Fruit fly (Drosophila melanogaster) whole organism, embryonic: ENCODE data around the gene COX7B.

Experiments used
- Blimp-1 ChIP-seq: fragments of 200-800 bp; sonication (Bioruptor generic); optimal IDR thresholded peaks from 3 replicates; lab custom pipeline; 2018; ENCODE audit warnings: missing biosample characterization, missing genetic modification characterization, mild to moderate bottlenecking, moderate library complexity, missing genetic modification reagents
- CG10274 ChIP-seq: fragments of 200-800 bp; sonication (Bioruptor generic); optimal IDR thresholded peaks from 3 replicates; lab custom pipeline; 2017; ENCODE audit warnings: missing biosample characterization, mild to moderate bottlenecking, missing genetic modification characterization
- CG10565 ChIP-seq: fragments of 200-800 bp; sonication (Bioruptor generic); optimal IDR thresholded peaks from 3 replicates; lab custom pipeline; 2016; ENCODE audit warnings: missing biosample characterization, mild to moderate bottlenecking, missing genetic modification characterization
- CG13287 ChIP-seq: fragments of 200-800 bp; sonication (Bioruptor generic); IDR thresholded peaks from 2 replicates; pipeline ENCODE4 v1.3.6; 2022; ENCODE audit warnings: missing biosample characterization, missing genetic modification characterization; ENCODE audit not compliant: partially characterized antibody
- CG15073 ChIP-seq: fragments of 200-800 bp; sonication (Bioruptor generic); optimal IDR thresholded peaks from 2 replicates; lab custom pipeline; 2016; ENCODE audit warnings: missing biosample characterization, missing genetic modification characterization
- CG16779 ChIP-seq: fragments of 200-800 bp; sonication (Bioruptor generic); IDR thresholded peaks from 2 replicates; pipeline ENCODE4 v1.3.6; 2022; ENCODE audit warnings: missing biosample characterization, missing genetic modification characterization
- CG2199 ChIP-seq: fragments of 200-800 bp; sonication (Bioruptor generic); IDR thresholded peaks from 3 replicates; pipeline ENCODE4 v1.3.6; 2022; ENCODE audit warnings: missing biosample characterization, missing genetic modification characterization
- CG2202 ChIP-seq: fragments of 200-800 bp; sonication (Bioruptor generic); optimal IDR thresholded peaks from 2 replicates; lab custom pipeline; 2018; ENCODE audit warnings: missing biosample characterization, mild to moderate bottlenecking, missing genetic modification characterization
- CG2875 ChIP-seq: fragments of 200-800 bp; sonication (Bioruptor generic); optimal IDR thresholded peaks from 2 replicates; lab custom pipeline; 2017; ENCODE audit warnings: missing biosample characterization, mild to moderate bottlenecking, missing genetic modification characterization, missing genetic modification reagents
- CG32767 ChIP-seq: fragments of 200-800 bp; sonication (Bioruptor generic); IDR thresholded peaks from 2 replicates; pipeline ENCODE4 v1.3.6; 2022; ENCODE audit warnings: missing biosample characterization, missing genetic modification characterization
- CG33557 ChIP-seq: fragments of 200-800 bp; sonication (Bioruptor generic); optimal IDR thresholded peaks from 2 replicates; lab custom pipeline; 2019; ENCODE audit warnings: missing biosample characterization, mild to moderate bottlenecking, missing genetic modification characterization, moderate library complexity
- CG5180 ChIP-seq: fragments of 200-800 bp; sonication (Bioruptor generic); optimal IDR thresholded peaks from 3 replicates; lab custom pipeline; 2017; ENCODE audit warnings: missing biosample characterization, missing genetic modification characterization, mild to moderate bottlenecking, moderate library complexity, missing genetic modification reagents
- CG6175 ChIP-seq: fragments of 200-800 bp; sonication (Bioruptor generic); IDR thresholded peaks from 3 replicates; pipeline ENCODE4 v1.3.6; 2022; ENCODE audit warnings: missing biosample characterization, missing genetic modification characterization
- CG6254 ChIP-seq: fragments of 200-800 bp; sonication (Bioruptor generic); optimal IDR thresholded peaks from 3 replicates; lab custom pipeline; 2017; ENCODE audit warnings: mild to moderate bottlenecking, missing biosample characterization, missing genetic modification reagents, missing genetic modification characterization
- CG6854 ChIP-seq: fragments of 200-800 bp; sonication (Bioruptor generic); optimal IDR thresholded peaks from 3 replicates; lab custom pipeline; 2017; ENCODE audit warnings: missing biosample characterization, mild to moderate bottlenecking, missing genetic modification characterization
- CG8290 ChIP-seq, 3 experiments: fragments of 200-800 bp; sonication (Bioruptor generic); optimal IDR thresholded peaks; 2 replicates each; lab custom pipeline; 2016 to 2019; ENCODE audit warnings: missing biosample characterization in 3 of 3, missing genetic modification characterization in 3 of 3, mild to moderate bottlenecking in 2 of 3, moderate library complexity in 1 of 3
- CG8765 ChIP-seq: fragments of 200-800 bp; sonication (Bioruptor generic); IDR thresholded peaks from 2 replicates; pipeline ENCODE4 v1.3.6; 2022; ENCODE audit warnings: missing biosample characterization, missing genetic modification characterization
- CG8924 ChIP-seq: fragments of 200-800 bp; optimal IDR thresholded peaks from 3 replicates; lab custom pipeline; 2019; ENCODE audit warnings: missing biosample characterization, mild to moderate bottlenecking, missing genetic modification characterization, moderate library complexity
- CG9727 ChIP-seq: fragments of 200-800 bp; sonication (Bioruptor generic); optimal IDR thresholded peaks from 3 replicates; lab custom pipeline; 2017; ENCODE audit warnings: missing biosample characterization, mild to moderate bottlenecking, missing genetic modification characterization
- D ChIP-seq, 2 experiments: fragments of 200-800 bp in 1 of 2; fragments of >200 bp in 1 of 2; sonication (Bioruptor generic) in 1 of 2; optimal IDR thresholded peaks; 2 replicates in 1 of 2; 3 replicates in 1 of 2; lab custom pipeline; 2017; ENCODE audit warnings: mild to moderate bottlenecking in 1 of 2, missing biosample characterization in 1 of 2, missing genetic modification characterization in 1 of 2, missing genetic modification reagents in 1 of 2
- D19A ChIP-seq: fragments of 200-800 bp; optimal IDR thresholded peaks from 3 replicates; lab custom pipeline; 2019; ENCODE audit warnings: missing biosample characterization, mild to moderate bottlenecking, missing genetic modification characterization, moderate library complexity
- Ets97D ChIP-seq: fragments of 200-800 bp; sonication (Bioruptor generic); optimal IDR thresholded peaks from 3 replicates; lab custom pipeline; 2016; ENCODE audit warnings: missing biosample characterization, missing genetic modification characterization
- HLH3B ChIP-seq: fragments of 200-800 bp; sonication (Bioruptor generic); IDR thresholded peaks from 2 replicates; pipeline ENCODE4 v1.3.6; 2022; ENCODE audit warnings: missing biosample characterization, missing genetic modification characterization
- HmgD ChIP-seq: fragments of 200-800 bp; sonication (Bioruptor generic); optimal IDR thresholded peaks from 3 replicates; lab custom pipeline; 2016; ENCODE audit warnings: missing biosample characterization, missing genetic modification characterization
- Hr39 ChIP-seq: fragments of >200 bp; optimal IDR thresholded peaks from 2 replicates; lab custom pipeline; 2017
- Lim3 ChIP-seq: fragments of 200-800 bp; sonication (Bioruptor generic); IDR thresholded peaks from 2 replicates; pipeline ENCODE4 v1.3.6; 2022; ENCODE audit warnings: missing biosample characterization, missing genetic modification characterization
- MTF-1 ChIP-seq: fragments of 200-800 bp; sonication (Bioruptor generic); optimal IDR thresholded peaks from 2 replicates; lab custom pipeline; 2018; ENCODE audit warnings: missing biosample characterization, mild to moderate bottlenecking, missing genetic modification characterization, borderline replicate concordance
- PHDP ChIP-seq: fragments of 200-800 bp; sonication (Bioruptor generic); optimal IDR thresholded peaks from 3 replicates; lab custom pipeline; 2018; ENCODE audit warnings: missing biosample characterization, mild to moderate bottlenecking, missing genetic modification characterization, moderate library complexity
- Ptx1 ChIP-seq: fragments of 200-800 bp; sonication (Bioruptor generic); IDR thresholded peaks from 2 replicates; pipeline ENCODE4 v1.3.6; 2022; ENCODE audit warnings: missing biosample characterization, missing genetic modification characterization
- Rx ChIP-seq: fragments of 200-800 bp; sonication (Bioruptor generic); IDR thresholded peaks from 2 replicates; pipeline ENCODE4 v1.3.6; 2022; ENCODE audit warnings: missing biosample characterization, missing genetic modification characterization
- Scr ChIP-seq: fragments of 200-800 bp; sonication (Bioruptor generic); IDR thresholded peaks from 2 replicates; pipeline ENCODE4 v1.3.6; 2022; ENCODE audit warnings: missing biosample characterization, missing genetic modification characterization; ENCODE audit not compliant: partially characterized antibody
- Stat92E ChIP-seq, 3 experiments: fragments of >200 bp in 2 of 3; fragments of 200-800 bp in 1 of 3; sonication (Bioruptor generic) in 1 of 3; optimal IDR thresholded peaks; 2 replicates each; lab custom pipeline; 2017 to 2019; ENCODE audit warnings: missing biosample characterization in 3 of 3, missing genetic modification characterization in 3 of 3, mild to moderate bottlenecking in 1 of 3, moderate library complexity in 1 of 3
- YL-1 ChIP-seq: fragments of 200-800 bp; sonication (Bioruptor generic); optimal IDR thresholded peaks from 3 replicates; lab custom pipeline; 2017; ENCODE audit warnings: missing biosample characterization, mild to moderate bottlenecking, missing genetic modification characterization
- aop ChIP-seq: fragments of 200-800 bp; sonication (Bioruptor generic); IDR thresholded peaks from 2 replicates; pipeline ENCODE4 v1.3.6; 2022; ENCODE audit warnings: missing biosample characterization, missing genetic modification characterization
- az2 ChIP-seq: fragments of 200-800 bp; sonication (Bioruptor generic); optimal IDR thresholded peaks from 3 replicates; lab custom pipeline; 2016; ENCODE audit warnings: missing biosample characterization, missing genetic modification characterization
- cad ChIP-seq: fragments of >200 bp; optimal IDR thresholded peaks from 2 replicates; lab custom pipeline; 2017; ENCODE audit warnings: missing biosample characterization, missing genetic modification characterization
- fd3F ChIP-seq: fragments of 200-800 bp; sonication (Bioruptor generic); optimal IDR thresholded peaks from 2 replicates; lab custom pipeline; 2018; ENCODE audit warnings: missing biosample characterization, mild to moderate bottlenecking, missing genetic modification characterization, moderate library complexity
- gcm ChIP-seq: fragments of 200-800 bp; sonication (Bioruptor generic); optimal IDR thresholded peaks from 2 replicates; lab custom pipeline; 2019; ENCODE audit warnings: missing biosample characterization, mild to moderate bottlenecking, missing genetic modification characterization, moderate library complexity
- gcm2 ChIP-seq: fragments of 200-800 bp; sonication (Bioruptor generic); optimal IDR thresholded peaks from 2 replicates; lab custom pipeline; 2016; ENCODE audit warnings: missing biosample characterization, missing genetic modification characterization
- gsb ChIP-seq: fragments of 200-800 bp; sonication (Bioruptor generic); IDR thresholded peaks from 2 replicates; pipeline ENCODE4 v1.3.6; 2022; ENCODE audit warnings: missing biosample characterization, missing genetic modification characterization
- gsb-n ChIP-seq: fragments of 200-800 bp; sonication (Bioruptor generic); optimal IDR thresholded peaks from 3 replicates; lab custom pipeline; 2018; ENCODE audit warnings: missing biosample characterization, mild to moderate bottlenecking, missing genetic modification characterization
- insv ChIP-seq, 2 experiments: fragments of 200-800 bp; sonication (Bioruptor generic); optimal IDR thresholded peaks; 3 replicates each; lab custom pipeline; 2016 to 2018; ENCODE audit warnings: missing biosample characterization in 2 of 2, missing genetic modification characterization in 2 of 2
- oc ChIP-seq: fragments of 200-800 bp; sonication (Bioruptor generic); optimal IDR thresholded peaks from 2 replicates; lab custom pipeline; 2018; ENCODE audit warnings: missing biosample characterization, mild to moderate bottlenecking, missing genetic modification characterization, moderate library complexity
- otp ChIP-seq: fragments of 200-800 bp; sonication (Bioruptor generic); IDR thresholded peaks from 3 replicates; pipeline ENCODE4, ENCODE4 v1.3.6; 2022; ENCODE audit warnings: missing biosample characterization, missing genetic modification characterization
- pita ChIP-seq: fragments of 200-800 bp; sonication (Bioruptor generic); optimal IDR thresholded peaks from 2 replicates; lab custom pipeline; 2017; ENCODE audit warnings: missing biosample characterization, mild to moderate bottlenecking, missing genetic modification characterization
- pum ChIP-seq: fragments of 200-800 bp; sonication (Bioruptor generic); optimal IDR thresholded peaks from 2 replicates; lab custom pipeline; 2016; ENCODE audit warnings: missing biosample characterization, missing genetic modification characterization
- salm ChIP-seq: fragments of 200-800 bp; sonication (Bioruptor generic); optimal IDR thresholded peaks from 2 replicates; lab custom pipeline; 2018; ENCODE audit warnings: missing biosample characterization, mild to moderate bottlenecking, missing genetic modification characterization
- so ChIP-seq: fragments of 200-800 bp; sonication (Bioruptor generic); IDR thresholded peaks from 3 replicates; pipeline ENCODE4 v1.3.6; 2022; ENCODE audit warnings: missing biosample characterization, missing genetic modification characterization
- tup ChIP-seq: fragments of 200-800 bp; sonication (Bioruptor generic); optimal IDR thresholded peaks from 2 replicates; lab custom pipeline; 2016; ENCODE audit warnings: missing biosample characterization, mild to moderate bottlenecking, missing genetic modification characterization, moderate library complexity
- unpg ChIP-seq: fragments of 200-800 bp; sonication (Bioruptor generic); optimal IDR thresholded peaks from 3 replicates; lab custom pipeline; 2018; ENCODE audit warnings: missing biosample characterization, mild to moderate bottlenecking, missing genetic modification characterization, moderate library complexity

COX7B gene

DNA sequence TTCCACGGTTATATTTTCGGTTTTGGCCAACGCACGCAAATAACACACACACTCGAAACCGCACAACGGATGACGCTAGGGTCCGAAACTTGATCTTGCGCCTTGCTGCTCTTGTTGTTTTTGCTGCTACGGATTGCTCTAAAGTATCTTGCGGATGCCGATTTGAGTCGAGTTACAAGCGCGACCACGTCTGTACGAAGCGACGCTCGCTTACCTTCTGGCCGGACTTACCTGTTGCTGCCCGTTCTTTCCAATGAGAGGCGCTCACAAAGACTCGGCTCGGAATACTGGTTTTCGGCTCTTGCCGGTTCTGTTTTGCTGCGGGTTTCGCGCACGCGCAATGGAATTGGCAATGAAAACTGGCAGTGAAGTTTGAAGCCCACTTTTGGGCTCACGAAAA is 46.0 kb upstream of the COX7B start, which contains the start of gene Cad74A (continued):
- TF ChIP-seq Ets97D (GFP tag; lab: Kevin White, UChicago) (no peak), PHDP (tag; lab: Kevin White, UChicago) (no peak), CG8924 (tag; lab: Kevin White, UChicago) (peak; percentile 2), cad (GFP tag; lab: Kevin White, UChicago) (no peak), CG32767 (GFP tag; lab: Robert Waterston, UW) (no peak), Lim3 (GFP tag; lab: Robert Waterston, UW) (no peak), CG13287 (GFP tag; lab: Robert Waterston, UW) (peak; percentile 57), CG6254 (GFP tag; lab: Kevin White, UChicago) (no peak), D19A (tag; lab: Kevin White, UChicago) (no peak), CG2875 (GFP tag; lab: Kevin White, UChicago) (no peak), unpg (no peak), oc (tag; lab: Kevin White, UChicago) (peak; percentile 9), pum (GFP tag; lab: Kevin White, UChicago) (no peak), CG8765 (GFP tag; lab: Robert Waterston, UW) (0 out of 2 replicates have a peak, but pooled peaks have one; percentile 21), CG5180 (GFP tag; lab: Kevin White, UChicago) (no peak), HmgD (GFP tag; lab: Kevin White, UChicago) (no peak), so (GFP tag; lab: Robert Waterston, UW) (peak; percentile 60; the same call in 2 of the 3 replicates), CG15073 (GFP tag; lab: Kevin White, UChicago) (peak; percentile 22), CG2202 (no peak), CG8290 (GFP tag; optimal IDR thresholded peaks at IDR 0.05; lab: Kevin White, UChicago) (no peak), CG8290 (tag; optimal IDR thresholded peaks at IDR 0.05; lab: Kevin White, UChicago) (no peak), otp (GFP tag; lab: Robert Waterston, UW) (peak; percentile 22; the same call in 1 of the 3 replicates), aop (GFP tag; lab: Robert Waterston, UW) (0 out of 2 replicates have a peak, but pooled peaks have one; percentile 2), gcm (GFP tag; lab: Kevin White, UChicago) (peak; percentile 37), gsb (GFP tag; lab: Robert Waterston, UW) (no peak), Rx (no peak), CG6175 (GFP tag; lab: Robert Waterston, UW) (0 out of 3 replicates have a peak, but pooled peaks have one; percentile 44), CG9727 (GFP tag; lab: Kevin White, UChicago) (peak; percentile 4), fd3F (GFP tag; lab: Kevin White, UChicago) (no peak), insv (GFP tag; optimal IDR thresholded peaks at IDR 0.05; lab: Kevin White, UChicago) (peak in 1 of 2 experiments; percentile 81), CG10565 (GFP tag; lab: Kevin White, UChicago) (no peak), Hr39 (lab: Kevin White, UChicago) (no peak), CG10274 (GFP tag; lab: Kevin White, UChicago) (no peak), D (optimal IDR thresholded peaks at IDR 0.05; lab: Kevin White, UChicago) (peak; percentile 44), D (GFP tag; optimal IDR thresholded peaks at IDR 0.05; lab: Kevin White, UChicago) (no peak), gcm2 (GFP tag; lab: Kevin White, UChicago) (no peak), Ptx1 (GFP tag; lab: Robert Waterston, UW) (no peak), tup (GFP tag; lab: Kevin White, UChicago) (no peak), az2 (GFP tag; lab: Kevin White, UChicago) (no peak), YL-1 (GFP tag; lab: Kevin White, UChicago) (no peak), Blimp-1 (GFP tag; lab: Kevin White, UChicago) (no peak), MTF-1 (GFP tag; lab: Kevin White, UChicago) (no peak), CG33557 (GFP tag; lab: Kevin White, UChicago) (no peak), gsb-n (no peak), Scr (peak; percentile 18; the same call in 1 of the 2 replicates), CG16779 (GFP tag; lab: Robert Waterston, UW) (0 out of 2 replicates have a peak, but pooled peaks have one; percentile 31), salm (no peak), HLH3B (GFP tag; lab: Robert Waterston, UW) (no peak), CG2199 (GFP tag; lab: Robert Waterston, UW) (no peak), pita (GFP tag; lab: Kevin White, UChicago) (no peak), CG6854 (GFP tag; lab: Kevin White, UChicago) (no peak), Stat92E (GFP tag; optimal IDR thresholded peaks at IDR 0.05; lab: Kevin White, UChicago) (no peak)
